Fruit fly (Drosophila melanogaster): Measurements from ENCODE around the gene CG34452.

CG34452 gene

DNA sequence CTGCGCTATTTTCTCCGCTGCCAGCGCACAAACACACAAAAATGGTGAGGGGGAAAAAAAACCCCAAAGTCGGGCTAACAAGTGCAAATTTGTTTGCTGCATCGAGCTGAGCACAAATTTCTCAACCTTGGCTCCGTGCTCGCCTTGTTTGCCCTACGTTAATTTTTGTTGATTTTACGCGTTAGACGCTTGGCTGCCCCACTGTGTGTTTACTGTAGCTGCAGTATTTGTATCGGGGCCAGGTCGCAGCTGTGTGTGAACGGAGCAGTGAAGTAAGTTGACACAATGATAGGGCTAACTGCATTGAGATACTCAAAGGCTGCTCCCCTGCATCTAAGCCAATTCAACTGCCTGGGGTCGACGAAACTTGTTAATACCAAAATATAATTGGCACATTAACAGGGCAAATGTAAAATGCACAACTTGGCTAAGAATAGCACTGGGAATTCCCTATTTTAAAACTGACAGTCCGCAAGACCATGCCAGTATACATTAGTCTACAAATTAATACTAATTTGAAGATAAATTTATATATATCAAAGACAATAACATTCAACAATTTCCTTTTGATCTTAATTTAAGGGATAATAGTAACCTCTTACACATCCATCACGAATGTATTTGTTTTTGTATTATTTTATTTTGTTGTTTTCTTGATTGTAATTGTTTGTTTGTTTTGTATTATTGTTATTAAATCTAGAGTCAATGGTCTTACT is 28.2 kb upstream of the CG34452 start, which contains the start of gene CG42571 (continued):
- TF ChIP-seq pzg (GFP tag; optimal IDR thresholded peaks at IDR 0.05) (no peak), CG4820 (GFP tag; optimal IDR thresholded peaks at IDR 0.05) (no peak), nom (GFP tag; optimal IDR thresholded peaks at IDR 0.05) (no peak), Xrp1 (GFP tag; IDR thresholded peaks at IDR 0.05) (peak; percentile 78), wor (GFP tag; IDR thresholded peaks at IDR 0.05) (no peak), tup (GFP tag; optimal IDR thresholded peaks at IDR 0.05) (no peak), lilli (GFP tag; optimal IDR thresholded peaks at IDR 0.05) (no peak), dmrt99B (tag; optimal IDR thresholded peaks at IDR 0.05) (peak; percentile 36), fd102C (GFP tag; optimal IDR thresholded peaks at IDR 0.05) (peak; percentile 21), CG13894 (tag; optimal IDR thresholded peaks at IDR 0.05) (no peak), CG4360 (GFP tag; IDR thresholded peaks at IDR 0.05) (peak; percentile 41; the same call in 1 of the 2 replicates), nerfin-2 (GFP tag; IDR thresholded peaks at IDR 0.05; ENCODE audit: partially characterized antibody) (no peak), chinmo (GFP tag; IDR thresholded peaks at IDR 0.05; ENCODE audit: partially characterized antibody) (no peak), ewg (GFP tag; optimal IDR thresholded peaks at IDR 0.05) (peak; percentile 10), abd-A (tag; optimal IDR thresholded peaks at IDR 0.05) (no peak), CG15269 (tag; optimal IDR thresholded peaks at IDR 0.05) (no peak), NFAT (GFP tag; IDR thresholded peaks at IDR 0.05) (no peak), run (tag; optimal IDR thresholded peaks at IDR 0.05) (no peak), CG15601 (tag; optimal IDR thresholded peaks at IDR 0.05) (peak; percentile 57), salm (tag; optimal IDR thresholded peaks at IDR 0.05) (peak; percentile 21), CG18764 (GFP tag; optimal IDR thresholded peaks at IDR 0.05) (peak; percentile 44), trh (GFP tag; optimal IDR thresholded peaks at IDR 0.05) (no peak), ase (GFP tag; IDR thresholded peaks at IDR 0.05) (no peak), CG6272 (GFP tag; IDR thresholded peaks at IDR 0.05) (no peak), Antp (GFP tag; optimal IDR thresholded peaks at IDR 0.05) (peak; percentile 8), jumu (GFP tag; optimal IDR thresholded peaks at IDR 0.05) (no peak), CG2129 (GFP tag; IDR thresholded peaks at IDR 0.05; ENCODE audit: partially characterized antibody) (no peak), stwl (tag; optimal IDR thresholded peaks at IDR 0.05) (peak; percentile 0), Ptx1 (GFP tag; IDR thresholded peaks at IDR 0.05) (no peak), CG14050 (GFP tag; IDR thresholded peaks at IDR 0.05) (no peak), Camta (GFP tag; optimal IDR thresholded peaks at IDR 0.05) (peak; percentile 37), HmgZ (tag; optimal IDR thresholded peaks at IDR 0.05) (peak; percentile 15), br (optimal IDR thresholded peaks at IDR 0.05) (no peak), esg (GFP tag; conservative IDR thresholded peaks at IDR 0.05) (no peak), da (GFP tag; optimal IDR thresholded peaks at IDR 0.05) (no peak), CG3995 (GFP tag; optimal IDR thresholded peaks at IDR 0.05) (no peak), pnt (GFP tag; optimal IDR thresholded peaks at IDR 0.05) (peak; percentile 3), Lpt (GFP tag; optimal IDR thresholded peaks at IDR 0.05) (no peak), gcm (GFP tag; optimal IDR thresholded peaks at IDR 0.05) (peak; percentile 10), CG30431 (GFP tag; optimal IDR thresholded peaks at IDR 0.05) (no peak), CG14860 (GFP tag; IDR thresholded peaks at IDR 0.05; ENCODE audit: partially characterized antibody) (no peak), sisA (GFP tag; IDR thresholded peaks at IDR 0.05) (no peak), CG11695 (GFP tag; IDR thresholded peaks at IDR 0.05) (peak; percentile 42; the same call in 1 of the 3 replicates), pum (GFP tag; optimal IDR thresholded peaks at IDR 0.05) (no peak), GATAe (GFP tag; conservative IDR thresholded peaks at IDR 0.05) (no peak), odd (GFP tag; optimal IDR thresholded peaks at IDR 0.05) (peak; percentile 53), Abd-B (GFP tag; optimal IDR thresholded peaks at IDR 0.05) (no peak), klu (GFP tag; IDR thresholded peaks at IDR 0.05) (no peak), Deaf1 (tag; optimal IDR thresholded peaks at IDR 0.05) (no peak), Hr78 (GFP tag; optimal IDR thresholded peaks at IDR 0.05) (peak in 1 of 2 experiments; percentile 72)
